Worm (Caenorhabditis elegans): ENCODE measurements around the gene T05A1.5.

ce11 chrIV:9506251-9506650 is 39.8 kb upstream of the T05A1.5 start, which contains the start of gene ttr-9:
- TF ChIP-seq dao-5 (tag; optimal IDR thresholded peaks at IDR 0.05) (no peak), him-1 (tag; optimal IDR thresholded peaks at IDR 0.05) (no peak), W03F9.2 (tag; optimal IDR thresholded peaks at IDR 0.05) (no peak)
